Worm (Caenorhabditis elegans): Measurements from ENCODE around the gene F58H1.6.

DNA sequence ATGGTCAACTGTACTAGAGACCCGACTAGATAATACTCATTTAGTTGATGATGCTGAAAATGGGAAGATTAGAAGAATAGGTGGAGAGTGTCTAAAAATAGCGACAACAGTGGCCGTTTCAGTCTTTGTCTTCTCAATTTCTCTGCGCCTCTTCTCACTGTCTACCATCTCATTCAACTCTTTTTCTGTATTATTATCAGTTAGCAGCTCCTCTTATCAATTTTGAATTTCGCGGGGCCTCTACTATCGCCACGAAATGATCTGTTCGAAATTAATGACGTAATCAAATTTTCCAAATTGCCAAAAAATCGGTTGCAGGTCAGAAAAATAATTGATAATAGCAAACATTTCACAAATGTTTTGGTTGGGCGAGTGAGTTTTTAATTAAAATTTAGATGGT, 761 bp upstream of the F58H1.6 start:
- TF ChIP-seq aha-1 (tag; optimal IDR thresholded peaks at IDR 0.05) (no peak), ztf-11 (tag; optimal IDR thresholded peaks at IDR 0.05) (no peak), fkh-10 (GFP tag; optimal IDR thresholded peaks at IDR 0.05) (no peak)
